Worm (Caenorhabditis elegans) whole organism, L3 larva: ENCODE data around the gene F57A8.6.

Experiments
- R02D3.7 ChIP-seq: fragments of 150-350 bp; optimal IDR thresholded peaks from 2 replicates; lab custom pipeline; 2014; ENCODE audit warnings: missing biosample characterization, missing genetic modification characterization
- elt-3 ChIP-seq, 3 experiments: fragments of 150-350 bp in 1 of 3; sonication (generic microtip) in 2 of 3; optimal IDR thresholded peaks; 2 replicates in 2 of 3; 4 replicates in 1 of 3; lab custom pipeline; 2014 to 2017; ENCODE audit warnings: missing biosample characterization in 3 of 3, missing genetic modification characterization in 3 of 3
- fkh-2 ChIP-seq: fragments of 150-350 bp; optimal IDR thresholded peaks from 2 replicates; lab custom pipeline; 2014; ENCODE audit warnings: missing biosample characterization, missing genetic modification reagents, missing genetic modification characterization
- fos-1 ChIP-seq: fragments of 150-350 bp; optimal IDR thresholded peaks from 2 replicates; lab custom pipeline; 2014; ENCODE audit warnings: missing biosample characterization, missing genetic modification characterization
- jun-1 ChIP-seq: fragments of 150-350 bp; optimal IDR thresholded peaks from 2 replicates; lab custom pipeline; 2014; ENCODE audit warnings: missing biosample characterization, missing genetic modification reagents, missing genetic modification characterization
- mml-1 ChIP-seq: fragments of 150-350 bp; sonication (generic microtip); optimal IDR thresholded peaks from 3 replicates; lab custom pipeline; 2014; ENCODE audit warnings: missing biosample characterization, missing genetic modification characterization
- nhr-237 ChIP-seq: fragments of 150-350 bp; optimal IDR thresholded peaks from 2 replicates; lab custom pipeline; 2014; ENCODE audit warnings: missing biosample characterization, missing genetic modification characterization
- nhr-28 ChIP-seq: fragments of 150-350 bp; optimal IDR thresholded peaks from 2 replicates; lab custom pipeline; 2014; ENCODE audit warnings: missing biosample characterization, missing genetic modification characterization

DNA sequence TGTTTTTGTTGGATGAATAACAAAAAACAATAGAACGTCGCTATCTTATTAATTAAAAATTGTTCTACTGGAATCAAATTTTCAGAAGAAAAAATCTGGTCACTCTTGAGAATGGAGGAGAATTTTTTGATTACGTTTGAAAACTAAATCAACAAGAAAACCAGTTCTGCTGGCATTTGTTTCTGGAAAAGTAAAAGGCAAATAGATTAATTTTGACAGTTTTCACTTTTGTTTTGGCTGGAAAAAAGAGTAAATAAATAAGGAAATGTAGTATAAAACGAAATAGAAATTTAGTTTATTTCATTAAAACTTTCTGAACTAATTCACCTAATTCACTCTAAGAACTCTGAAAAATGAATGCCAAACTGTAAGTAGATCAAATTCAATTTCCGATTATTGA lies 9.5 kb downstream of the F57A8.6 start, which contains the start of gene fipr-13:
- TF ChIP-seq nhr-28 (tag; lab: Kevin White, UChicago) (no peak), fkh-2 (tag; lab: Kevin White, UChicago) (no peak), R02D3.7 (tag; lab: Kevin White, UChicago) (no peak), nhr-237 (tag; lab: Kevin White, UChicago) (no peak), mml-1 (no peak), fos-1 (no peak), jun-1 (tag; lab: Kevin White, UChicago) (no peak), elt-3 (tag; optimal IDR thresholded peaks at IDR 0.05; lab: Kevin White, UChicago) (no peak)
